Fruit fly (Drosophila melanogaster) whole organism, embryonic: Measurements from ENCODE around the gene bys.

Experiments
- Bgb ChIP-seq: fragments of 200-800 bp; sonication (Bioruptor generic); IDR thresholded peaks from 2 replicates; pipeline ENCODE4 v1.3.6; 2022; ENCODE audit warnings: missing biosample characterization, missing genetic modification characterization; ENCODE audit not compliant: partially characterized antibody
- CG11247 ChIP-seq: fragments of 200-800 bp; sonication (Bioruptor generic); IDR thresholded peaks from 2 replicates; pipeline ENCODE4 v1.3.6; 2022; ENCODE audit warnings: missing biosample characterization, missing genetic modification characterization
- CG12744 ChIP-seq: fragments of 200-800 bp; sonication (Bioruptor generic); optimal IDR thresholded peaks from 2 replicates; lab custom pipeline; 2016; ENCODE audit warnings: missing biosample characterization, missing genetic modification characterization
- CG14441 ChIP-seq: fragments of 200-800 bp; sonication (Bioruptor generic); IDR thresholded peaks from 2 replicates; pipeline ENCODE4 v1.3.6; 2022; ENCODE audit warnings: missing biosample characterization, missing genetic modification characterization
- CG14710 ChIP-seq: fragments of 200-800 bp; sonication (Bioruptor generic); optimal IDR thresholded peaks from 3 replicates; lab custom pipeline; 2019; ENCODE audit warnings: missing biosample characterization, mild to moderate bottlenecking, missing genetic modification characterization, moderate library complexity
- CG16815 ChIP-seq: fragments of 200-800 bp; sonication (Bioruptor generic); optimal IDR thresholded peaks from 3 replicates; lab custom pipeline; 2017; ENCODE audit warnings: missing biosample characterization, mild to moderate bottlenecking, missing genetic modification characterization
- CG18011 ChIP-seq: fragments of 200-800 bp; sonication (Bioruptor generic); optimal IDR thresholded peaks from 2 replicates; lab custom pipeline; 2017; ENCODE audit warnings: missing biosample characterization, missing genetic modification characterization, mild to moderate bottlenecking, moderate library complexity, missing genotype
- CG3163 ChIP-seq: fragments of 200-800 bp; sonication (Bioruptor generic); optimal IDR thresholded peaks from 3 replicates; lab custom pipeline; 2016; ENCODE audit warnings: missing biosample characterization, missing genetic modification characterization
- CG32532 ChIP-seq: fragments of 200-800 bp; sonication (Bioruptor generic); IDR thresholded peaks from 2 replicates; pipeline ENCODE4 v1.3.6; 2022; ENCODE audit warnings: missing biosample characterization, missing genetic modification characterization
- CG4730 ChIP-seq: fragments of 200-800 bp; sonication (Bioruptor generic); IDR thresholded peaks from 2 replicates; pipeline ENCODE4 v1.3.6; 2022; ENCODE audit warnings: missing biosample characterization, missing genetic modification characterization
- CG5245 ChIP-seq: fragments of 200-800 bp; sonication (Bioruptor generic); optimal IDR thresholded peaks from 3 replicates; lab custom pipeline; 2016; ENCODE audit warnings: missing biosample characterization, missing genetic modification characterization
- CG6175 ChIP-seq: fragments of 200-800 bp; sonication (Bioruptor generic); IDR thresholded peaks from 3 replicates; pipeline ENCODE4 v1.3.6; 2022; ENCODE audit warnings: missing biosample characterization, missing genetic modification characterization
- CG6689 ChIP-seq: fragments of 200-800 bp; sonication (Bioruptor generic); IDR thresholded peaks from 2 replicates; pipeline ENCODE4 v1.3.6; 2022; ENCODE audit warnings: missing biosample characterization, missing genetic modification characterization
- CG7963 ChIP-seq: fragments of 200-800 bp; sonication (Bioruptor generic); IDR thresholded peaks from 3 replicates; pipeline ENCODE4 v1.3.6; 2022; ENCODE audit warnings: missing biosample characterization, missing genetic modification characterization; ENCODE audit not compliant: partially characterized antibody
- CG9876 ChIP-seq: fragments of 200-800 bp; sonication (Bioruptor generic); optimal IDR thresholded peaks from 2 replicates; lab custom pipeline; 2016; ENCODE audit warnings: missing biosample characterization, missing genetic modification characterization
- CkIIα-i1 ChIP-seq: fragments of 200-800 bp; sonication (Bioruptor generic); IDR thresholded peaks from 2 replicates; pipeline ENCODE4 v1.3.6; 2022; ENCODE audit warnings: missing biosample characterization, missing genetic modification characterization
- Dip2 ChIP-seq: fragments of 200-800 bp; sonication (Bioruptor generic); IDR thresholded peaks from 2 replicates; pipeline ENCODE4 v1.3.6; 2022; ENCODE audit warnings: missing biosample characterization, missing genetic modification characterization
- Ets65A ChIP-seq: fragments of 200-800 bp; sonication (Bioruptor generic); peaks from one replicate; lab custom pipeline; 2016; ENCODE audit warnings: missing biosample characterization, missing genetic modification characterization
- GATAe ChIP-seq: fragments of 200-800 bp; sonication (Bioruptor generic); conservative IDR thresholded peaks from 2 replicates; pipeline ENCODE4 v1.3.6; 2022; ENCODE audit warnings: missing biosample characterization, missing genetic modification characterization
- H2.0 ChIP-seq: fragments of 200-800 bp; sonication (Bioruptor generic); IDR thresholded peaks from 2 replicates; pipeline ENCODE4 v1.3.6; 2022; ENCODE audit warnings: missing biosample characterization, missing genetic modification characterization
- HLH3B ChIP-seq: fragments of 200-800 bp; sonication (Bioruptor generic); IDR thresholded peaks from 2 replicates; pipeline ENCODE4 v1.3.6; 2022; ENCODE audit warnings: missing biosample characterization, missing genetic modification characterization
- Hr3 ChIP-seq: fragments of 200-800 bp; sonication (Bioruptor generic); optimal IDR thresholded peaks from 3 replicates; lab custom pipeline; 2016; ENCODE audit warnings: missing biosample characterization, missing genetic modification characterization
- Hr39 ChIP-seq: fragments of >200 bp; optimal IDR thresholded peaks from 2 replicates; lab custom pipeline; 2017
- MESR4 ChIP-seq: fragments of 200-800 bp; sonication (Bioruptor generic); optimal IDR thresholded peaks from 2 replicates; lab custom pipeline; 2018; ENCODE audit warnings: missing biosample characterization, mild to moderate bottlenecking, missing genetic modification characterization, moderate library complexity
- Meics ChIP-seq: fragments of 200-800 bp; sonication (Bioruptor generic); optimal IDR thresholded peaks from 2 replicates; lab custom pipeline; 2017; ENCODE audit warnings: missing biosample characterization, mild to moderate bottlenecking, missing genetic modification characterization
- NFAT ChIP-seq: fragments of 200-800 bp; sonication (Bioruptor generic); IDR thresholded peaks from 2 replicates; pipeline ENCODE4 v1.3.6; 2022; ENCODE audit warnings: missing biosample characterization, missing genetic modification characterization
- Six4 ChIP-seq: fragments of 200-800 bp; sonication (Bioruptor generic); optimal IDR thresholded peaks from 2 replicates; lab custom pipeline; 2016; ENCODE audit warnings: missing biosample characterization, missing genetic modification characterization
- Vsx1 ChIP-seq: fragments of 200-800 bp; sonication (Bioruptor generic); optimal IDR thresholded peaks from 2 replicates; lab custom pipeline; 2017; ENCODE audit warnings: missing biosample characterization, mild to moderate bottlenecking, missing genetic modification characterization, missing genetic modification reagents
- Xrp1 ChIP-seq: fragments of 200-800 bp; sonication (Bioruptor generic); IDR thresholded peaks from 2 replicates; pipeline ENCODE4 v1.3.6; 2022; ENCODE audit warnings: missing biosample characterization, missing genetic modification characterization
- bab2 ChIP-seq: fragments of 200-800 bp; sonication (Bioruptor generic); optimal IDR thresholded peaks from 2 replicates; lab custom pipeline; 2016; ENCODE audit warnings: missing biosample characterization, missing genetic modification characterization
- bbx ChIP-seq: fragments of 200-800 bp; sonication (Bioruptor generic); IDR thresholded peaks from 2 replicates; pipeline ENCODE4 v1.3.6; 2022; ENCODE audit warnings: missing biosample characterization, missing genetic modification characterization; ENCODE audit not compliant: partially characterized antibody
- cad ChIP-seq: fragments of >200 bp; optimal IDR thresholded peaks from 2 replicates; lab custom pipeline; 2017; ENCODE audit warnings: missing biosample characterization, missing genetic modification characterization
- caup ChIP-seq: fragments of 200-800 bp; sonication (Bioruptor generic); optimal IDR thresholded peaks from 3 replicates; lab custom pipeline; 2017; ENCODE audit warnings: missing biosample characterization, mild to moderate bottlenecking, missing genetic modification characterization, moderate library complexity; ENCODE audit not compliant: severe bottlenecking
- chif ChIP-seq, 2 experiments: fragments of 200-800 bp; sonication (Bioruptor generic); optimal IDR thresholded peaks; 3 replicates each; lab custom pipeline; 2016; ENCODE audit warnings: missing biosample characterization in 2 of 2, missing genetic modification characterization in 2 of 2
- ftz-f1 ChIP-seq: fragments of 200-800 bp; sonication (Bioruptor generic); optimal IDR thresholded peaks from 2 replicates; lab custom pipeline; 2016; ENCODE audit warnings: missing biosample characterization, missing genetic modification characterization
- gsb ChIP-seq: fragments of 200-800 bp; sonication (Bioruptor generic); IDR thresholded peaks from 2 replicates; pipeline ENCODE4 v1.3.6; 2022; ENCODE audit warnings: missing biosample characterization, missing genetic modification characterization
- hkb ChIP-seq, 2 experiments: fragments of 200-800 bp in 1 of 2; fragments of >200 bp in 1 of 2; sonication (Bioruptor generic) in 1 of 2; IDR thresholded peaks in 1 of 2; optimal IDR thresholded peaks in 1 of 2; 2 replicates each; pipeline versions ENCODE4 v1.3.6 to Lab custom; 2017 to 2022; ENCODE audit warnings: missing biosample characterization in 1 of 2, missing genetic modification characterization in 1 of 2
- kni ChIP-seq: fragments of 200-800 bp; sonication (Bioruptor generic); optimal IDR thresholded peaks from 3 replicates; lab custom pipeline; 2017; ENCODE audit warnings: mild to moderate bottlenecking, missing biosample characterization, missing genetic modification reagents, missing genetic modification characterization
- lmd ChIP-seq: fragments of 200-800 bp; sonication (Bioruptor generic); IDR thresholded peaks from 2 replicates; pipeline ENCODE4 v1.3.6; 2022; ENCODE audit warnings: missing biosample characterization, missing genetic modification characterization
- lov ChIP-seq, 2 experiments: fragments of 200-800 bp in 1 of 2; fragments of >200 bp in 1 of 2; sonication (Bioruptor generic) in 1 of 2; IDR thresholded peaks in 1 of 2; optimal IDR thresholded peaks in 1 of 2; 2 replicates in 1 of 2; 3 replicates in 1 of 2; pipeline versions ENCODE4 v1.3.6 to Lab custom; 2017 to 2022; ENCODE audit warnings: missing biosample characterization in 1 of 2, missing genetic modification characterization in 1 of 2
- mirr ChIP-seq: fragments of 200-800 bp; sonication (Bioruptor generic); optimal IDR thresholded peaks from 3 replicates; lab custom pipeline; 2018; ENCODE audit warnings: missing biosample characterization, mild to moderate bottlenecking, missing genetic modification characterization
- p53 ChIP-seq: fragments of 200-800 bp; sonication (Bioruptor generic); optimal IDR thresholded peaks from 2 replicates; lab custom pipeline; 2016; ENCODE audit warnings: missing biosample characterization, missing genetic modification characterization
- pho ChIP-seq: fragments of 200-800 bp; sonication (Bioruptor generic); optimal IDR thresholded peaks from 2 replicates; lab custom pipeline; 2016; ENCODE audit warnings: missing biosample characterization, missing genetic modification characterization
- pros ChIP-seq: fragments of 200-800 bp; sonication (Bioruptor generic); optimal IDR thresholded peaks from 3 replicates; lab custom pipeline; 2019; ENCODE audit warnings: missing biosample characterization, mild to moderate bottlenecking, missing genetic modification characterization, moderate library complexity
- ranshi ChIP-seq: fragments of 200-800 bp; sonication (Bioruptor generic); IDR thresholded peaks from 2 replicates; pipeline ENCODE4 v1.3.6; 2022; ENCODE audit warnings: missing biosample characterization, missing genetic modification characterization
- trh ChIP-seq: fragments of 200-800 bp; sonication (Bioruptor generic); optimal IDR thresholded peaks from 2 replicates; lab custom pipeline; 2016; ENCODE audit warnings: missing biosample characterization, missing genetic modification characterization
- vnd ChIP-seq: fragments of 200-800 bp; sonication (Bioruptor generic); IDR thresholded peaks from 3 replicates; pipeline ENCODE4 v1.3.6; 2022; ENCODE audit warnings: missing biosample characterization, missing genetic modification characterization; ENCODE audit not compliant: partially characterized antibody
- wor ChIP-seq: fragments of 200-800 bp; sonication (Bioruptor generic); IDR thresholded peaks from 2 replicates; pipeline ENCODE4 v1.3.6; 2022; ENCODE audit warnings: missing biosample characterization, missing genetic modification characterization

Gene bys

DNA sequence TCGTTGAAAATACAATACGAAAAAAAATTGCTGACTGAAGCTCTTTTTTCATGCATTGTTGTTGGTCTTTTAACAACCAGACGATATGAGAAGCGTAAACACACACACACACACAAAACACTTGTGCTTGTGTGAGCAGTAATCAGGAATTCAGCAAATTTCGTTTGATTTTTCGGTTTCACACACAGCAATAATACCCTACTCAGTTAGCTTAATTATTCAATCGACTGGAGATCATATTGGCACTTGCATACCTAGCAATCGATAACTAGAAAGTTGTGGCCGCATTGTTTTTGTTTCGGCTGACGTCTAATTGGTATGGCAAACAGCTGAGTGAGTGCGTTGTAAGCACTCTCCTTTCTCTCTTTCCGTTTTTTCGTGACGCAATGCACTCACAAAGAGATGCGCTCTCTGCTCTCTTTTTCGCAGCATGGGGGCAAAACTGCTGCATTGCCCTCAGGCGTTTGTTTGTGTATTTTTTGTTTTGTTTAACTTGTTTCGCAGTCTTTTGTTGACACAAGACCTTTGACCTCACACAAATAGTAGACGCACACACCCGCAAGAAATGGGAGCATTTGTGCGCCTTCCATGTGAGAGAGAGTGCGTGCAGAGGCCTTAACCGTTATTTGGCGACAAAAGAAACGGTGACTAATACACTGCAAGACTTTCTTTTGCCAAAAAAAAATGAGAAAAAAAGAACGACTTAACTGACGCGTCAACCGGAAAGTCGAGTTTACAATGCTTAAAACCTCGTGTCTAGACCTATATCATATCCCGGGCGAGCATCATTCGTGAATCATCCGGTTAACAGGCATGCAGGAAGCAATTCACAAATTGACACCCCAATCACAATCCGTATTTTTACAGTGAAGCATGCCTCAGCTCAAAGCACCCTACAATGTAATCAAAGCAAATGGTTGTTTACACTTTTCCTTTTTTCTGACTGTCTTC lies 43.4 kb downstream of the bys start (continued):
- TF ChIP-seq Xrp1 (GFP tag; lab: Robert Waterston, UW) (0 out of 2 replicates have a peak, but pooled peaks have one; percentile 33), ranshi (no peak), Hr3 (GFP tag; lab: Kevin White, UChicago) (no peak), CG32532 (GFP tag; lab: Robert Waterston, UW) (0 out of 2 replicates have a peak, but pooled peaks have one; percentile 24), GATAe (no peak), mirr (GFP tag; lab: Kevin White, UChicago) (peak; percentile 43), cad (no peak), CG11247 (GFP tag; lab: Robert Waterston, UW) (0 out of 2 replicates have a peak, but pooled peaks have one; percentile 22), lov (optimal IDR thresholded peaks at IDR 0.05; lab: Kevin White, UChicago) (no peak), lov (GFP tag; IDR thresholded peaks at IDR 0.05; lab: Robert Waterston, UW) (no peak), CG14710 (peak; percentile 14), Six4 (GFP tag; lab: Kevin White, UChicago) (no peak), pho (GFP tag; lab: Kevin White, UChicago) (no peak), gsb (GFP tag; lab: Robert Waterston, UW) (no peak), CG4730 (GFP tag; lab: Robert Waterston, UW) (no peak), Ets65A (GFP tag; lab: Kevin White, UChicago) (peak; percentile 90), Vsx1 (no peak), Hr39 (lab: Kevin White, UChicago) (no peak), CG7963 (GFP tag; lab: Robert Waterston, UW) (no peak), CG18011 (GFP tag; lab: Kevin White, UChicago) (no peak), kni (GFP tag; lab: Kevin White, UChicago) (peak; percentile 42), HLH3B (0 out of 2 replicates have a peak, but pooled peaks have one; percentile 28), hkb (optimal IDR thresholded peaks at IDR 0.05; lab: Kevin White, UChicago) (no peak), hkb (GFP tag; IDR thresholded peaks at IDR 0.05; lab: Robert Waterston, UW) (no peak; the same call in 1 of the 2 replicates), Dip2 (GFP tag; lab: Robert Waterston, UW) (no peak), caup (GFP tag; lab: Kevin White, UChicago) (no peak), CG6689 (GFP tag; lab: Robert Waterston, UW) (peak; percentile 47), CG12744 (no peak), bbx (GFP tag; lab: Robert Waterston, UW) (no peak), p53 (GFP tag; lab: Kevin White, UChicago) (no peak), Meics (GFP tag; lab: Kevin White, UChicago) (peak; percentile 35), vnd (GFP tag; lab: Robert Waterston, UW) (no peak), CG16815 (GFP tag; lab: Kevin White, UChicago) (no peak), CG14441 (0 out of 2 replicates have a peak, but pooled peaks have one; percentile 35), lmd (GFP tag; lab: Robert Waterston, UW) (peak; percentile 45; the same call in 1 of the 2 replicates), CG9876 (GFP tag; lab: Kevin White, UChicago) (no peak), trh (GFP tag; lab: Kevin White, UChicago) (no peak), H2.0 (GFP tag; lab: Robert Waterston, UW) (no peak), bab2 (GFP tag; lab: Kevin White, UChicago) (peak; percentile 22), CG3163 (GFP tag; lab: Kevin White, UChicago) (no peak), CG6175 (0 out of 3 replicates have a peak, but pooled peaks have one; percentile 10), Bgb (GFP tag; lab: Robert Waterston, UW) (no peak), CG5245 (GFP tag; lab: Kevin White, UChicago) (no peak), NFAT (GFP tag; lab: Robert Waterston, UW) (no peak), CkIIα-i1 (GFP tag; lab: Robert Waterston, UW) (no peak), ftz-f1 (GFP tag; lab: Kevin White, UChicago) (no peak), pros (GFP tag; lab: Kevin White, UChicago) (no peak), chif (GFP tag; optimal IDR thresholded peaks at IDR 0.05; lab: Kevin White, UChicago) (peak in 1 of 2 experiments; percentile 46), MESR4 (GFP tag; lab: Kevin White, UChicago) (no peak), wor (GFP tag; lab: Robert Waterston, UW) (no peak)
